Fruit fly (Drosophila melanogaster) whole organism: ENCODE data around the gene DENR.

Source experiments
- Dll ChIP-seq: fragments of >200 bp; optimal IDR thresholded peaks from 2 replicates; lab custom pipeline; 2017
- usp ChIP-seq: fragments of >200 bp; optimal IDR thresholded peaks from 2 replicates; lab custom pipeline; 2017; ENCODE audit warnings: missing biosample characterization, missing genetic modification characterization, mixed read lengths

DNA sequence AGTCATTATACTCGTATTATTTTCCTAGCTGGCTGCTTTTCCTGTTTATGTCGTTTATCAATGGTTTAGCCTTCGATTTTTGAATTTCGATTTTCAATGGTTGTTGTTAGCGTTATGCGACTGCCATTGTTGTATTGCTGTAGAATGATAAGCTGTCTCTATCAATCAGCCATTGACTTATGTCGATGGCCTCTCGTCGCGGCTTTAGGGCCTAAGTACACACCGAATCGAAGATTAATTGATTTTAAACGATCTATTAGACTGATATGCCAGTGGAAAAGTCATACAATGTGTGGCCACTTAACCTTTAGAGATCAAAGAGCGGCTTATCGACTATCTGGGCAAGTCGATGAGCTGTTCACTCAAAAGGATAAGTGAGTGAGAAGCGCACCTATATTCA, 36.3 kb upstream of the DENR start:
- no peak for TF ChIP-seq Dll (lab: Kevin White, UChicago)
- TF ChIP-seq usp: no peak
